Worm (Caenorhabditis elegans) whole organism, late embryonic: ENCODE results near the gene gen-1.

ENCODE experiments used
- ceh-48 ChIP-seq: sonication (generic microtip); optimal IDR thresholded peaks from 2 replicates; lab custom pipeline; 2016; ENCODE audit warnings: missing genetic modification characterization, inconsistent platforms, missing compliant biosample characterization
- fkh-10 ChIP-seq: fragments of 150-350 bp; optimal IDR thresholded peaks from 2 replicates; lab custom pipeline; 2014; ENCODE audit warnings: missing biosample characterization, missing genetic modification reagents, missing genetic modification characterization
- hlh-30 ChIP-seq: sonication (generic microtip); optimal IDR thresholded peaks from 2 replicates; lab custom pipeline; 2017; ENCODE audit warnings: antibody characterized with exemption, missing genetic modification characterization, missing compliant biosample characterization; ENCODE audit not compliant: insufficient read depth
- pqm-1 ChIP-seq: sonication (generic microtip); optimal IDR thresholded peaks from 2 replicates; lab custom pipeline; 2016; ENCODE audit warnings: missing genetic modification characterization, missing compliant biosample characterization
- unc-55 ChIP-seq: sonication (generic microtip); optimal IDR thresholded peaks from 2 replicates; lab custom pipeline; 2017; ENCODE audit warnings: missing biosample characterization, missing genetic modification reagents, missing genetic modification characterization

DNA sequence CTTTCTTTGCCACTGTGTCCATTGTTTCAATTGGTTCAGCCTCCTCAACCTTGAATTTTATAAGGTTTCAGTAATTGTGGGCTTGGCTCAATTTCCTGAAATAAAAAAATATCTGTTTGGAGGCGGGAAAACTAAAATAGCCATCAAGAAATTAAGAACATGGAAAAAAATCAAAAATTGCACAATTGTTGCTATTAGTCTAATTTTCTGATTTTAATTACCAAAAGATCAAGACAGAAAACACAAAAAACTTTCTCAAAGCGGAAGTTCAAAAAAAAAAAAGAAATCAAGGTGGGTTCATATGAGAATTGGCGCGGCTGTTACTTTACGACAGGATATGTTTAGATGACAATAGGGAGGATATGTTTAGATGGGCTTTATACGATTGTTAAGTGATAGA is 17.1 kb downstream of the gen-1 start, which contains the start of gene esyt-2:
- TF ChIP-seq hlh-30 (no peak), ceh-48 (no peak), unc-55 (GFP tag; lab: Kevin White, UChicago) (no peak), fkh-10 (no peak), pqm-1 (tag; lab: Kevin White, UChicago) (no peak)
